Worm (Caenorhabditis elegans): Measurements from ENCODE around the gene nep-5.

DNA sequence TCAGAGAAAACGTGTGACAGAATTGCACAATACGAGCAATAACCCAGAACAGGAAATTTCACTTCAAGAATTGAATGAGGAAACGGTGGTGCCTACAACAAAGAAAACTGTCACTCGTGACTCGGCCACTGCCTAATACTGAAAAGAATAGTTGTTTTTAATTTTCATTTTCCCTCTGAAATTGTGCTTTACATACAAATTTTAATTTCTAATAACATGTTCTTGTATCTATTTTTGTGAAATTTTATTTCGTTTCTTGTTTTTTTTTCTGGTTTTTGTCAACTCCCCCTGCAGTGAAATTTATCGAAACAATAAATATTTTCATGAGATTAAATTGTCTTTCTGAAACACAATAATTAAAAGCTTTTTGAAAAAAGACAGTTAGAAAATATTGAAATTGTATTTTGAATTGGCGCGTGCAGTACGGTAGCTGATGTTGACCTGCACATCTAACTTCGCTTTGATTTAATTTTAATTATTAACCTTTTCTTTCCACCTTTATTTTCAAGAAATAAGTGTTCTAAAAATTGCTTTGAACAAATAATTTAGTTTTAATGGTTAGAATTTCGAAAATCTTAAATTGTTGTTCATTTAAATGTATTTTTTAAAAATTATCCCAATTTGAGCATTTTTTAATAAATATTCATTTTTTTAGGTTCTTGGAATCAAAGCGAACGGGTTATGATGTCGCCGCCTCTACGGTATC lies 32.1 kb upstream of the nep-5 start, which contains the start of gene daz-1:
- TF ChIP-seq ets-5 (GFP tag; IDR thresholded peaks at IDR 0.05) (no peak), dsc-1 (tag; optimal IDR thresholded peaks at IDR 0.05) (no peak), elt-3 (tag; optimal IDR thresholded peaks at IDR 0.05) (no peak)

All from whole organism, L1 larva.